Worm (Caenorhabditis elegans): ENCODE data around the gene twk-48.

twk-48 gene

ce11 chrIII:9876951-9877350 is 16.4 kb downstream of the twk-48 start, which contains the start of gene ZK757.10:
Gene ZK757.10 (plus strand): TSS chrIII:9877251.
- TF ChIP-seq F52B5.7 (tag; optimal IDR thresholded peaks at IDR 0.05) = no peak
- TF ChIP-seq F57C9.4 (tag; optimal IDR thresholded peaks at IDR 0.05) = no peak
- TF ChIP-seq lsl-1 (GFP tag; optimal IDR thresholded peaks at IDR 0.05) = no peak
- TF ChIP-seq efl-1 (GFP tag; optimal IDR thresholded peaks at IDR 0.05) = no peak
- no peak for TF ChIP-seq ZK185.1 (tag; optimal IDR thresholded peaks at IDR 0.05; ENCODE audit: poor library complexity, severe bottlenecking)
- TF ChIP-seq nhr-179 (tag; optimal IDR thresholded peaks at IDR 0.05) = no peak
- no peak for TF ChIP-seq tlf-1 (GFP tag; optimal IDR thresholded peaks at IDR 0.05)
- no peak for TF ChIP-seq dox-1 (GFP tag; IDR thresholded peaks at IDR 0.05)

- TF ChIP-seq attf-6 (GFP tag; IDR thresholded peaks at IDR 0.05) (no peak), unc-130 (GFP tag; optimal IDR thresholded peaks at IDR 0.05) (no peak), C06A6.2 (GFP tag; conservative IDR thresholded peaks at IDR 0.05) (no peak), bed-1 (GFP tag; IDR thresholded peaks at IDR 0.05) (no peak), B0261.1 (tag; optimal IDR thresholded peaks at IDR 0.05) (no peak), ets-4 (GFP tag; optimal IDR thresholded peaks at IDR 0.05) (no peak), nfya-1 (tag; optimal IDR thresholded peaks at IDR 0.05; ENCODE audit: borderline replicate concordance, insufficient read depth) (no peak), ztf-22 (GFP tag; optimal IDR thresholded peaks at IDR 0.05) (no peak), fkh-3 (tag; optimal IDR thresholded peaks at IDR 0.05) (no peak), chd-7 (tag; optimal IDR thresholded peaks at IDR 0.05) (no peak), Y67H2A.10 (GFP tag; conservative IDR thresholded peaks at IDR 0.05) (no peak), mxl-1 (tag; optimal IDR thresholded peaks at IDR 0.05) (no peak), attf-3 (GFP tag; conservative IDR thresholded peaks at IDR 0.05) (no peak), nhr-179 (tag; optimal IDR thresholded peaks at IDR 0.05) (no peak), ceh-27 (GFP tag; optimal IDR thresholded peaks at IDR 0.05) (no peak)
These were observed 18.3 kb downstream of the twk-48 start, which contains the start of gene ZK757.2 for ce11 chrIII:9878828-9879227. Gene ZK757.2 (minus strand): TSS chrIII:9878928.

ce11 chrIII:9885609-9886008 is 25.1 kb downstream of the twk-48 start:
- TF ChIP-seq lin-35 (GFP tag; optimal IDR thresholded peaks at IDR 0.05) (no peak), mcd-1 (GFP tag; IDR thresholded peaks at IDR 0.05) (no peak), F10E7.11 (tag; optimal IDR thresholded peaks at IDR 0.05) (no peak), ztf-26 (tag; optimal IDR thresholded peaks at IDR 0.05) (no peak), tlf-1 (GFP tag; optimal IDR thresholded peaks at IDR 0.05) (no peak), unc-62 (GFP tag; optimal IDR thresholded peaks at IDR 0.05) (no peak), ama-1 (optimal IDR thresholded peaks at IDR 0.05) (no peak), ama-1 (GFP tag; optimal IDR thresholded peaks at IDR 0.05) (no peak), snpc-4 (GFP tag; optimal IDR thresholded peaks at IDR 0.05) (no peak), snpc-4 (tag; optimal IDR thresholded peaks at IDR 0.05) (no peak), rcor-1 (GFP tag; IDR thresholded peaks at IDR 0.05) (no peak), snpc-1.3 (tag; optimal IDR thresholded peaks at IDR 0.05; ENCODE audit: insufficient read depth) (no peak), unc-130 (GFP tag; optimal IDR thresholded peaks at IDR 0.05) (no peak), chd-7 (tag; optimal IDR thresholded peaks at IDR 0.05) (no peak), ceh-79 (tag; optimal IDR thresholded peaks at IDR 0.05) (no peak), madf-10 (tag; optimal IDR thresholded peaks at IDR 0.05) (no peak), ceh-91 (GFP tag; IDR thresholded peaks at IDR 0.05) (no peak), F39B2.1 (GFP tag; IDR thresholded peaks at IDR 0.05) (no peak), tbx-9 (tag; optimal IDR thresholded peaks at IDR 0.05; ENCODE audit: borderline replicate concordance) (no peak)
